Worm (Caenorhabditis elegans): ENCODE data around the gene ivns-1.

ivns-1 gene

ce11 chrX:12637978-12638377 lies 3.8 kb upstream of the ivns-1 start:
- no peak for TF ChIP-seq F13H6.1 (tag; optimal IDR thresholded peaks at IDR 0.05)
- no peak for TF ChIP-seq Y22D7AL.16 (tag; optimal IDR thresholded peaks at IDR 0.05)
- TF ChIP-seq mec-3 (tag; optimal IDR thresholded peaks at IDR 0.05; ENCODE audit: borderline replicate concordance), result no peak
- TF ChIP-seq madf-2 (tag; optimal IDR thresholded peaks at IDR 0.05), result no peak
- TF ChIP-seq sox-2 (GFP tag; IDR thresholded peaks at IDR 0.05), result no peak
- no peak for TF ChIP-seq nhr-11 (tag; optimal IDR thresholded peaks at IDR 0.05)

- TF ChIP-seq C08G9.2 (tag; optimal IDR thresholded peaks at IDR 0.05) (peak; percentile 18), elt-4 (tag; optimal IDR thresholded peaks at IDR 0.05) (peak; percentile 17), npax-4 (tag; optimal IDR thresholded peaks at IDR 0.05) (no peak), ceh-14 (tag; optimal IDR thresholded peaks at IDR 0.05) (peak; percentile 9), pag-3 (tag; optimal IDR thresholded peaks at IDR 0.05; ENCODE audit: borderline replicate concordance) (no peak)
Measured at ce11 chrX:12636242-12636641, 2.1 kb upstream of the ivns-1 start.

- TF ChIP-seq unc-55 (GFP tag; optimal IDR thresholded peaks at IDR 0.05) (peak; percentile 4), tbx-2 (tag; optimal IDR thresholded peaks at IDR 0.05) (peak; percentile 14), nfya-1 (tag; optimal IDR thresholded peaks at IDR 0.05) (peak; percentile 14), sdc-2 (tag; optimal IDR thresholded peaks at IDR 0.05) (peak; percentile 22), elt-2 (tag; optimal IDR thresholded peaks at IDR 0.05) (peak; percentile 5), nhr-232 (tag; optimal IDR thresholded peaks at IDR 0.05) (no peak), dve-1 (tag; optimal IDR thresholded peaks at IDR 0.05) (peak; percentile 20), ceh-24 (tag; optimal IDR thresholded peaks at IDR 0.05) (no peak), nhr-11 (tag; optimal IDR thresholded peaks at IDR 0.05) (no peak)
Measured at ce11 chrX:12635010-12635409, 856 bp upstream of the ivns-1 start.

ce11 chrX:12632657-12633056 lies 1.5 kb downstream of the ivns-1 start:
- TF ChIP-seq unc-42 (tag; optimal IDR thresholded peaks at IDR 0.05) (peak; percentile 76), pha-2 (tag; optimal IDR thresholded peaks at IDR 0.05) (no peak), pros-1 (tag; optimal IDR thresholded peaks at IDR 0.05) (no peak), unc-3 (GFP tag; conservative IDR thresholded peaks at IDR 0.05) (no peak), unc-3 (tag; optimal IDR thresholded peaks at IDR 0.05) (no peak), sdc-2 (tag; optimal IDR thresholded peaks at IDR 0.05) (no peak), ceh-19 (GFP tag; optimal IDR thresholded peaks at IDR 0.05) (no peak), sox-2 (GFP tag; IDR thresholded peaks at IDR 0.05) (no peak), nfya-1 (tag; optimal IDR thresholded peaks at IDR 0.05) (no peak), unc-55 (GFP tag; optimal IDR thresholded peaks at IDR 0.05) (no peak)

- peak; percentile 81 for TF ChIP-seq unc-42 (tag; optimal IDR thresholded peaks at IDR 0.05)
- TF ChIP-seq pqm-1 (tag; optimal IDR thresholded peaks at IDR 0.05), result no peak
Measured at ce11 chrX:12631446-12631845, 2.7 kb downstream of the ivns-1 start.

- TF ChIP-seq ttx-3 (tag; optimal IDR thresholded peaks at IDR 0.05) (no peak), ceh-9 (tag; optimal IDR thresholded peaks at IDR 0.05) (no peak), unc-86 (tag; optimal IDR thresholded peaks at IDR 0.05) (no peak), ceh-24 (tag; optimal IDR thresholded peaks at IDR 0.05) (no peak), K02D7.2 (tag; optimal IDR thresholded peaks at IDR 0.05) (no peak), Y22D7AL.16 (tag; optimal IDR thresholded peaks at IDR 0.05) (no peak), unc-3 (GFP tag; conservative IDR thresholded peaks at IDR 0.05) (no peak), unc-3 (tag; optimal IDR thresholded peaks at IDR 0.05) (no peak), F13H6.1 (tag; optimal IDR thresholded peaks at IDR 0.05) (no peak), npax-4 (tag; optimal IDR thresholded peaks at IDR 0.05) (no peak), pqm-1 (tag; optimal IDR thresholded peaks at IDR 0.05) (peak; percentile 14), ztf-16 (tag; optimal IDR thresholded peaks at IDR 0.05) (no peak), elt-2 (tag; optimal IDR thresholded peaks at IDR 0.05) (peak; percentile 46), unc-42 (tag; optimal IDR thresholded peaks at IDR 0.05) (no peak), nhr-11 (tag; optimal IDR thresholded peaks at IDR 0.05) (no peak), sox-2 (GFP tag; IDR thresholded peaks at IDR 0.05) (no peak), fkh-10 (GFP tag; optimal IDR thresholded peaks at IDR 0.05) (no peak), odd-2 (tag; optimal IDR thresholded peaks at IDR 0.05) (no peak)
Measured at ce11 chrX:12630556-12630955, 3.6 kb downstream of the ivns-1 start.
